Worm (Caenorhabditis elegans) whole organism, L1 larva: ENCODE results near the gene T07D3.4.

Source experiments
- C16A3.4 ChIP-seq: fragments of 150-350 bp; optimal IDR thresholded peaks from 2 replicates; lab custom pipeline; 2014; ENCODE audit warnings: missing biosample characterization, missing genetic modification characterization
- F16B12.6 ChIP-seq: fragments of 150-350 bp; optimal IDR thresholded peaks from 2 replicates; lab custom pipeline; 2014; ENCODE audit warnings: missing biosample characterization, missing genetic modification characterization
- blmp-1 ChIP-seq: fragments of 150-350 bp; optimal IDR thresholded peaks from 2 replicates; lab custom pipeline; 2014; ENCODE audit warnings: missing biosample characterization, missing genetic modification characterization
- ceh-82 ChIP-seq, 3 experiments: fragments of 150-350 bp in 1 of 3; sonication (generic microtip) in 2 of 3; optimal IDR thresholded peaks; 2 replicates each; lab custom pipeline; 2014 to 2017; ENCODE audit warnings: missing biosample characterization in 3 of 3, missing genetic modification characterization in 3 of 3
- ceh-90 ChIP-seq: sonication (generic microtip); optimal IDR thresholded peaks from 2 replicates; lab custom pipeline; 2016; ENCODE audit warnings: missing genetic modification characterization, missing compliant biosample characterization
- dpl-1 ChIP-seq, 3 experiments: fragments of 150-350 bp in 2 of 3; sonication (generic microtip) in 1 of 3; optimal IDR thresholded peaks; 2 replicates each; lab custom pipeline; 2014 to 2017; ENCODE audit warnings: missing biosample characterization in 3 of 3, missing genetic modification characterization in 3 of 3, missing genetic modification reagents in 3 of 3
- dsc-1 ChIP-seq: sonication (generic microtip); optimal IDR thresholded peaks from 2 replicates; lab custom pipeline; 2016; ENCODE audit warnings: mild to moderate bottlenecking, missing genetic modification characterization, missing compliant biosample characterization
- efl-1 ChIP-seq, 4 experiments: fragments of 150-350 bp; optimal IDR thresholded peaks in 3 of 4; peaks in 1 of 4; 1 replicate in 1 of 4; 2 replicates in 3 of 4; lab custom pipeline; 2014; ENCODE audit warnings: missing biosample characterization in 2 of 4, missing genetic modification characterization in 2 of 4, missing genetic modification reagents in 2 of 4
- efl-3 ChIP-seq: fragments of 200-800 bp; sonication (Bioruptor generic); optimal IDR thresholded peaks from 2 replicates; lab custom pipeline; 2018; ENCODE audit warnings: mild to moderate bottlenecking, missing genetic modification characterization, missing compliant biosample characterization
- elt-2 ChIP-seq: sonication (generic microtip); optimal IDR thresholded peaks from 2 replicates; lab custom pipeline; 2016; ENCODE audit warnings: missing genetic modification characterization, mild to moderate bottlenecking, inconsistent platforms, missing compliant biosample characterization, missing genetic modification reagents
- elt-3 ChIP-seq, 6 experiments: fragments of 150-350 bp in 1 of 6; sonication (generic microtip); optimal IDR thresholded peaks; 2 replicates each; lab custom pipeline; 2017 to 2018; ENCODE audit warnings: missing biosample characterization in 6 of 6, missing genetic modification characterization in 6 of 6, inconsistent platforms in 1 of 6
- ets-5 ChIP-seq: fragments of 200-800 bp; sonication (Bioruptor generic); IDR thresholded peaks from 2 replicates; pipeline ENCODE4 v1.3.6; 2022; ENCODE audit warnings: missing genetic modification characterization, missing compliant biosample characterization
- fkh-8 ChIP-seq: sonication (generic microtip); optimal IDR thresholded peaks from 2 replicates; lab custom pipeline; 2016; ENCODE audit warnings: mild to moderate bottlenecking, missing genetic modification characterization, missing compliant biosample characterization
- grh-1 ChIP-seq: fragments of 200-800 bp; sonication (Bioruptor generic); IDR thresholded peaks from 2 replicates; pipeline ENCODE4 v1.3.6; 2022; ENCODE audit warnings: missing genetic modification reagents, missing genetic modification characterization, missing compliant biosample characterization
- isw-1 ChIP-seq: fragments of 200-800 bp; sonication (Bioruptor generic); IDR thresholded peaks from 2 replicates; pipeline ENCODE4 v1.3.6; 2022; ENCODE audit warnings: missing genetic modification characterization, missing compliant biosample characterization
- lin-13 ChIP-seq: fragments of 150-350 bp; optimal IDR thresholded peaks from 2 replicates; lab custom pipeline; 2014; ENCODE audit warnings: missing biosample characterization, missing genetic modification reagents, missing genetic modification characterization
- lin-14 ChIP-seq: fragments of 200-800 bp; sonication (Bioruptor generic); optimal IDR thresholded peaks from 2 replicates; lab custom pipeline; 2018; ENCODE audit warnings: mild to moderate bottlenecking, missing genetic modification characterization, moderate library complexity, missing compliant biosample characterization
- lin-15B ChIP-seq: fragments of 150-350 bp; sonication (generic microtip); optimal IDR thresholded peaks from 3 replicates; lab custom pipeline; 2014; ENCODE audit warnings: missing biosample characterization, missing genetic modification characterization
- lin-35 ChIP-seq, 2 experiments: fragments of 150-350 bp; optimal IDR thresholded peaks; 2 replicates each; lab custom pipeline; 2014; ENCODE audit warnings: missing biosample characterization in 2 of 2, missing genetic modification characterization in 2 of 2, missing genetic modification reagents in 2 of 2
- lsy-2 ChIP-seq, 2 experiments: fragments of 150-350 bp; optimal IDR thresholded peaks; 2 replicates each; lab custom pipeline; 2014; ENCODE audit warnings: missing biosample characterization in 2 of 2, missing genetic modification characterization in 2 of 2
- mab-9 ChIP-seq: fragments of 200-800 bp; sonication (Bioruptor generic); IDR thresholded peaks from 2 replicates; pipeline ENCODE4 v1.3.6; 2022; ENCODE audit warnings: missing genetic modification reagents, missing genetic modification characterization, missing compliant biosample characterization
- mep-1 ChIP-seq: fragments of 150-350 bp; optimal IDR thresholded peaks from 2 replicates; lab custom pipeline; 2014; ENCODE audit warnings: missing biosample characterization, missing genetic modification characterization
- nhr-19 ChIP-seq: fragments of 200-800 bp; sonication (Bioruptor generic); conservative IDR thresholded peaks from 2 replicates; pipeline ENCODE4 v1.3.6; 2022; ENCODE audit warnings: missing genetic modification characterization, missing compliant biosample characterization
- nhr-20 ChIP-seq: sonication (generic microtip); optimal IDR thresholded peaks from 2 replicates; lab custom pipeline; 2016; ENCODE audit warnings: mild to moderate bottlenecking, missing genetic modification characterization, missing compliant biosample characterization
- nhr-47 ChIP-seq: sonication (generic microtip); optimal IDR thresholded peaks from 2 replicates; lab custom pipeline; 2016; ENCODE audit warnings: mild to moderate bottlenecking, missing genetic modification characterization, moderate library complexity, missing compliant biosample characterization
- nhr-71 ChIP-seq: sonication (generic microtip); optimal IDR thresholded peaks from 2 replicates; lab custom pipeline; 2016; ENCODE audit warnings: mild to moderate bottlenecking, missing genetic modification characterization, moderate library complexity, missing compliant biosample characterization
- nhr-76 ChIP-seq: sonication (generic microtip); optimal IDR thresholded peaks from 2 replicates; lab custom pipeline; 2017; ENCODE audit warnings: missing biosample characterization, missing genetic modification characterization
- nhr-85 ChIP-seq: sonication (generic microtip); peaks from one replicate; lab custom pipeline; 2016; ENCODE audit warnings: missing genetic modification characterization, inconsistent platforms, missing compliant biosample characterization
- nhr-90 ChIP-seq: sonication (generic microtip); optimal IDR thresholded peaks from 2 replicates; lab custom pipeline; 2016; ENCODE audit warnings: mild to moderate bottlenecking, missing genetic modification characterization, missing compliant biosample characterization; ENCODE audit not compliant: poor library complexity
- pqm-1 ChIP-seq: sonication (generic microtip); optimal IDR thresholded peaks from 3 replicates; lab custom pipeline; 2017; ENCODE audit warnings: missing biosample characterization, missing genetic modification characterization
- rnt-1 ChIP-seq: sonication (generic microtip); optimal IDR thresholded peaks from 2 replicates; lab custom pipeline; 2016; ENCODE audit warnings: mild to moderate bottlenecking, missing genetic modification characterization, moderate library complexity, missing compliant biosample characterization
- skn-1 ChIP-seq: fragments of 150-350 bp; optimal IDR thresholded peaks from 2 replicates; lab custom pipeline; 2014; ENCODE audit warnings: missing biosample characterization, missing genetic modification characterization
- snpc-4 ChIP-seq: fragments of 150-350 bp; optimal IDR thresholded peaks from 2 replicates; lab custom pipeline; 2014; ENCODE audit warnings: missing biosample characterization, missing genetic modification characterization
- snu-23 ChIP-seq: sonication (generic microtip); optimal IDR thresholded peaks from 2 replicates; lab custom pipeline; 2016; ENCODE audit warnings: missing genetic modification characterization, missing compliant biosample characterization
- sptf-1 ChIP-seq: fragments of 150-350 bp; optimal IDR thresholded peaks from 2 replicates; lab custom pipeline; 2014; ENCODE audit warnings: missing biosample characterization, missing genetic modification characterization
- swsn-7 ChIP-seq: sonication (generic microtip); optimal IDR thresholded peaks from 2 replicates; lab custom pipeline; 2016; ENCODE audit warnings: missing genetic modification characterization, missing compliant biosample characterization
- tbx-2 ChIP-seq: sonication (generic microtip); optimal IDR thresholded peaks from 2 replicates; lab custom pipeline; 2016; ENCODE audit warnings: missing genetic modification characterization, missing compliant biosample characterization
- unc-130 ChIP-seq: fragments of 150-350 bp; optimal IDR thresholded peaks from 2 replicates; lab custom pipeline; 2017; ENCODE audit warnings: missing biosample characterization, missing genetic modification characterization, inconsistent platforms
- unc-86 ChIP-seq: sonication (generic microtip); optimal IDR thresholded peaks from 2 replicates; lab custom pipeline; 2016; ENCODE audit warnings: missing genetic modification characterization, missing compliant biosample characterization
- vab-15 ChIP-seq: sonication (generic microtip); optimal IDR thresholded peaks from 2 replicates; lab custom pipeline; 2017; ENCODE audit warnings: missing genotype, mild to moderate bottlenecking, missing genetic modification characterization, missing compliant biosample characterization
- xbp-1 ChIP-seq: sonication (generic microtip); optimal IDR thresholded peaks from 2 replicates; lab custom pipeline; 2016; ENCODE audit warnings: missing genetic modification characterization, missing compliant biosample characterization
- zip-4 ChIP-seq: fragments of 200-800 bp; sonication (Bioruptor generic); optimal IDR thresholded peaks from 2 replicates; lab custom pipeline; 2018; ENCODE audit warnings: mild to moderate bottlenecking, missing genetic modification characterization, moderate library complexity, missing compliant biosample characterization
- ztf-4 ChIP-seq: fragments of 150-350 bp; optimal IDR thresholded peaks from 2 replicates; lab custom pipeline; 2014; ENCODE audit warnings: missing biosample characterization, missing genetic modification characterization

Gene T07D3.4

DNA sequence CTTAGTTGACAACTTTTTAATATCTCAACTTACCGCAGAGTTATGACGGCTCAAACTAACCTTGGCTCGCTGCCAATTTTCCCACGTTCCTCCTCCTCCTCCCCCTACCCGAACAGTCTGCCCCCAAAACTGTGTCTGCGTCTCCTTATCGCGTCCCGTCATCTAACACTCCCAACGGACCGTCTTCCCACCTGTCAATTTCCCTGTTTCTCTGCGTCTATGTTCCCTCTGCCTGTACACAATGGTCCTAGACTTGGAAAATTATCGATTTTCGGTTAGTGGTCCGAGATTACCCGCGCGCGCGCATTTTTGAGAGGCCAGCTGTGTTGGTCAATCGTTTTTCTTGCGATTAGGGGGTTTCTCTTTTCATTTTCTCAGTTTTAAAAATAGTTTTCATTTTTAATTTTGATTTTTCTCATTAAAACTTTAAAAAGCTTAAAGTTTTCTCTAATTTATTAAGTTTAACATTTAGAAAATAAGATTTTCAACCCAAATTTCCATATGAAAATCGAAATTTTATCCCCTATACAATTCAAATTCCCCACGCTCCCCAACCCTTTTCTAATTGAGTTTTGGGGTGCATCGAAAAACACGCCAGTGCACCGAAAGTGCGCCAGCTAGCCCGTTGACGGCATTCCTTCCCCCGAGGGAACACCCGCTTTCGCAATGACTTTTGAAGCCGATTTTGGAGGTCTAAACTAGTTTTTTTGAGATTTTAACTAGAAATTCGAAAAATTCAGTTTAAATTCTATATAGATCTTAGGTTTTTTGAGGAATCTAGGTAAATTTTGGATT is 14.9 kb upstream of the T07D3.4 start, which contains the start of gene alg-2:
alg-2 (plus strand) TSS at position 220 of the 795 bp plus-strand sequence.
- peak; percentile 26 for TF ChIP-seq nhr-20 (tag; lab: Kevin White, UChicago)
- peak; percentile 28 for TF ChIP-seq lin-15B (tag; lab: Kevin White, UChicago)
- TF ChIP-seq rnt-1 (tag; lab: Kevin White, UChicago): peak; percentile 60
- peak; percentile 15 for TF ChIP-seq dsc-1
- no peak for TF ChIP-seq nhr-76 (tag; lab: Kevin White, UChicago)
- peak; percentile 40 for TF ChIP-seq snpc-4 (tag; lab: Kevin White, UChicago)
- TF ChIP-seq efl-1 (optimal IDR thresholded peaks at IDR 0.05; lab: Kevin White, UChicago): peak; percentile 56
- peak; percentile 67 to 95 for TF ChIP-seq efl-1 (GFP tag; optimal IDR thresholded peaks at IDR 0.05 in 1 of 2; lab: Kevin White, UChicago)
- TF ChIP-seq skn-1 (tag; lab: Kevin White, UChicago): peak; percentile 42
- peak; percentile 63 for TF ChIP-seq nhr-85
- peak; percentile 26 for TF ChIP-seq lin-13
- TF ChIP-seq dpl-1 (GFP tag; optimal IDR thresholded peaks at IDR 0.05; lab: Kevin White, UChicago): peak; percentile 45 to 69 (median 48)
- peak; percentile 23; the same call in 1 of the 2 replicates for TF ChIP-seq nhr-19 (GFP tag; lab: Robert Waterston, UW)
- peak in 2 of 3 experiments; percentile 6 to 71 for TF ChIP-seq ceh-82 (tag; optimal IDR thresholded peaks at IDR 0.05; lab: Kevin White, UChicago)
- 0 out of 2 replicates have a peak, but pooled peaks have one; percentile 13 for TF ChIP-seq grh-1 (GFP tag; lab: Robert Waterston, UW)
- TF ChIP-seq nhr-47 (tag; lab: Kevin White, UChicago): peak; percentile 55
- TF ChIP-seq nhr-71: peak; percentile 53
- peak; percentile 43 for TF ChIP-seq snu-23 (GFP tag; lab: Kevin White, UChicago)
- peak; percentile 14 for TF ChIP-seq xbp-1
- peak; percentile 75 for TF ChIP-seq mep-1
- TF ChIP-seq lsy-2 (tag; optimal IDR thresholded peaks at IDR 0.05; lab: Kevin White, UChicago): peak; percentile 38 to 57
- TF ChIP-seq elt-3 (tag; optimal IDR thresholded peaks at IDR 0.05; lab: Kevin White, UChicago): peak in 1 of 6 experiments; percentile 24
- TF ChIP-seq sptf-1 (tag; lab: Kevin White, UChicago): no peak
- peak; percentile 22 for TF ChIP-seq fkh-8 (tag; lab: Kevin White, UChicago)
- peak; percentile 37 for TF ChIP-seq swsn-7 (tag; lab: Kevin White, UChicago)
- no peak for TF ChIP-seq nhr-90 (tag; lab: Kevin White, UChicago)
- no peak for TF ChIP-seq unc-130 (tag; lab: Kevin White, UChicago)
- no peak for TF ChIP-seq vab-15 (tag; lab: Kevin White, UChicago)
- TF ChIP-seq lin-14 (GFP tag; lab: Kevin White, UChicago): peak; percentile 86
- TF ChIP-seq C16A3.4 (tag; lab: Kevin White, UChicago): peak; percentile 51
- TF ChIP-seq lin-35 (GFP tag; optimal IDR thresholded peaks at IDR 0.05; lab: Kevin White, UChicago): peak; percentile 62 to 68
- no peak for TF ChIP-seq elt-2
- peak; percentile 16 for TF ChIP-seq tbx-2 (tag; lab: Kevin White, UChicago)
- TF ChIP-seq ets-5 (GFP tag; lab: Robert Waterston, UW): no peak
- TF ChIP-seq F16B12.6 (tag; lab: Kevin White, UChicago): peak; percentile 47
- TF ChIP-seq, all 84 proteins: peak for 27

- TF ChIP-seq blmp-1 (tag; lab: Kevin White, UChicago) (no peak), unc-86 (tag; lab: Kevin White, UChicago) (no peak), pqm-1 (tag; lab: Kevin White, UChicago) (no peak), efl-1 (optimal IDR thresholded peaks at IDR 0.05; lab: Kevin White, UChicago) (no peak), efl-1 (GFP tag; optimal IDR thresholded peaks at IDR 0.05 in 1 of 2; lab: Kevin White, UChicago) (no peak), efl-3 (no peak), nhr-19 (GFP tag; lab: Robert Waterston, UW) (no peak), xbp-1 (no peak), zip-4 (GFP tag; lab: Kevin White, UChicago) (no peak), mab-9 (no peak), lsy-2 (tag; optimal IDR thresholded peaks at IDR 0.05; lab: Kevin White, UChicago) (no peak), lin-14 (GFP tag; lab: Kevin White, UChicago) (no peak), isw-1 (GFP tag; lab: Robert Waterston, UW) (no peak), ceh-90 (no peak), ztf-4 (tag; lab: Kevin White, UChicago) (no peak), dsc-1 (no peak)
These were observed 12.4 kb upstream of the T07D3.4 start for ce11 chrII:875739-876138.
